Worm (Caenorhabditis elegans): Measurements from ENCODE around the gene T23F2.5.
A peak's percentile ranks its signal among the peaks of the same experiment; 100 is the strongest.

T23F2.5 gene

ce11 chrX:5507926-5508325 is 9.0 kb downstream of the T23F2.5 start:
- TF ChIP-seq ceh-58 (GFP tag; IDR thresholded peaks at IDR 0.05) (0 out of 2 replicates have a peak, but pooled peaks have one; percentile 7), ccch-3 (GFP tag; optimal IDR thresholded peaks at IDR 0.05) (no peak)

ce11 chrX:5506432-5506977 is 10.5 kb downstream of the T23F2.5 start:
- no peak for TF ChIP-seq egl-18 (GFP tag; IDR thresholded peaks at IDR 0.05)
- no peak for TF ChIP-seq B0261.1 (tag; optimal IDR thresholded peaks at IDR 0.05)
- no peak for TF ChIP-seq lin-35 (GFP tag; optimal IDR thresholded peaks at IDR 0.05)
- TF ChIP-seq snpc-1.3 (tag; optimal IDR thresholded peaks at IDR 0.05; ENCODE audit: insufficient read depth) = no peak
- no peak for TF ChIP-seq madf-3 (GFP tag; IDR thresholded peaks at IDR 0.05)
- TF ChIP-seq let-607 (tag; optimal IDR thresholded peaks at IDR 0.05) = no peak
- no peak for TF ChIP-seq K11D2.4 (GFP tag; IDR thresholded peaks at IDR 0.05)

- no peak for TF ChIP-seq akir-1 (GFP tag; optimal IDR thresholded peaks at IDR 0.05)
- no peak for TF ChIP-seq dpff-1 (tag; optimal IDR thresholded peaks at IDR 0.05)
- TF ChIP-seq sptf-2 (GFP tag; optimal IDR thresholded peaks at IDR 0.05) = no peak
- no peak for TF ChIP-seq ceh-91 (GFP tag; IDR thresholded peaks at IDR 0.05)
- no peak for TF ChIP-seq let-607 (tag; optimal IDR thresholded peaks at IDR 0.05)
- TF ChIP-seq lin-54 (GFP tag; optimal IDR thresholded peaks at IDR 0.05) = no peak
- no peak for TF ChIP-seq snpc-3.4 (tag; optimal IDR thresholded peaks at IDR 0.05)
- TF ChIP-seq lin-40 (tag; optimal IDR thresholded peaks at IDR 0.05) = no peak
- no peak for TF ChIP-seq mxl-1 (tag; optimal IDR thresholded peaks at IDR 0.05)
- no peak for TF ChIP-seq hlh-12 (tag; optimal IDR thresholded peaks at IDR 0.05)
- no peak for TF ChIP-seq ama-1 (optimal IDR thresholded peaks at IDR 0.05)
- TF ChIP-seq ama-1 (GFP tag; optimal IDR thresholded peaks at IDR 0.05) = no peak
- TF ChIP-seq B0336.3 (GFP tag; IDR thresholded peaks at IDR 0.05) = no peak
- no peak for TF ChIP-seq B0019.2 (GFP tag; conservative IDR thresholded peaks at IDR 0.05)
- no peak for TF ChIP-seq fkh-3 (tag; optimal IDR thresholded peaks at IDR 0.05)
- TF ChIP-seq somi-1 (GFP tag; optimal IDR thresholded peaks at IDR 0.05) = no peak
- TF ChIP-seq F57A8.1 (GFP tag; optimal IDR thresholded peaks at IDR 0.05) = no peak
- no peak for TF ChIP-seq lin-26 (GFP tag; IDR thresholded peaks at IDR 0.05)
Observed at ce11 chrX:5505148-5505547, 11.8 kb downstream of the T23F2.5 start, which contains the start of gene T23F2.2. Gene T23F2.2 (minus strand): TSS chrX:5505248.

- TF ChIP-seq zfh-2 (GFP tag; conservative IDR thresholded peaks at IDR 0.05) (0 out of 2 replicates have a peak, but pooled peaks have one; percentile 34), pha-4 (tag; optimal IDR thresholded peaks at IDR 0.05) (no peak)
Observed at ce11 chrX:5492820-5493382, 24.1 kb downstream of the T23F2.5 start, which contains the start of the genes bus-8A and bus-8B. Gene bus-8A (plus strand): TSS chrX:5492915. Gene bus-8B (plus strand): TSS chrX:5493332.

- TF ChIP-seq lag-1 (GFP tag; IDR thresholded peaks at IDR 0.05) (no peak), madf-6 (GFP tag; IDR thresholded peaks at IDR 0.05) (no peak), nhr-179 (tag; optimal IDR thresholded peaks at IDR 0.05) (no peak), tlf-1 (GFP tag; optimal IDR thresholded peaks at IDR 0.05) (no peak), ceh-27 (GFP tag; optimal IDR thresholded peaks at IDR 0.05) (no peak), ceh-91 (GFP tag; IDR thresholded peaks at IDR 0.05) (no peak), lsy-27 (tag; optimal IDR thresholded peaks at IDR 0.05; ENCODE audit: borderline replicate concordance, insufficient read depth) (no peak), repo-1 (tag; optimal IDR thresholded peaks at IDR 0.05) (no peak), F39B2.1 (GFP tag; IDR thresholded peaks at IDR 0.05) (no peak), ama-1 (optimal IDR thresholded peaks at IDR 0.05) (no peak), ama-1 (GFP tag; optimal IDR thresholded peaks at IDR 0.05) (no peak), chd-7 (tag; optimal IDR thresholded peaks at IDR 0.05) (no peak), D2030.7 (GFP tag; IDR thresholded peaks at IDR 0.05) (no peak), Y53F4B.3 (GFP tag; IDR thresholded peaks at IDR 0.05) (no peak), ztf-28 (GFP tag; IDR thresholded peaks at IDR 0.05) (no peak)
Observed at ce11 chrX:5489538-5489937, 27.4 kb downstream of the T23F2.5 start, which contains the start of gene F55D1.1. Gene F55D1.1 (plus strand): TSS chrX:5489838.
